Fruit fly (Drosophila melanogaster) whole organism, prepupa: Measurements from ENCODE around the gene CG42780.
A peak's percentile ranks its signal among the peaks of the same experiment; 100 is the strongest.

Source experiments
- CG10669 ChIP-seq: fragments of 200-800 bp; sonication (Bioruptor generic); optimal IDR thresholded peaks from 3 replicates; lab custom pipeline; 2018; ENCODE audit warnings: missing biosample characterization, mild to moderate bottlenecking, missing genetic modification characterization, moderate library complexity
- CG11294 ChIP-seq: fragments of 200-800 bp; sonication (Bioruptor generic); IDR thresholded peaks from 2 replicates; pipeline ENCODE4 v1.3.6; 2022; ENCODE audit warnings: missing biosample characterization, missing genetic modification characterization
- CG15336 ChIP-seq: fragments of 200-800 bp; sonication (Bioruptor generic); IDR thresholded peaks from 2 replicates; pipeline ENCODE4 v1.3.6; 2022; ENCODE audit warnings: missing biosample characterization, missing genetic modification characterization
- CG1621 ChIP-seq: fragments of 200-800 bp; sonication (Bioruptor generic); optimal IDR thresholded peaks from 3 replicates; lab custom pipeline; 2018; ENCODE audit warnings: missing biosample characterization, mild to moderate bottlenecking, missing genetic modification characterization
- CG16779 ChIP-seq: fragments of 200-800 bp; sonication (Bioruptor generic); optimal IDR thresholded peaks from 3 replicates; lab custom pipeline; 2017; ENCODE audit warnings: missing biosample characterization, mild to moderate bottlenecking, missing genetic modification characterization
- CG3032 ChIP-seq: fragments of 200-800 bp; optimal IDR thresholded peaks from 2 replicates; lab custom pipeline; 2019; ENCODE audit warnings: missing biosample characterization, mild to moderate bottlenecking, missing genetic modification characterization, moderate library complexity
- CG31627 ChIP-seq: fragments of 200-800 bp; sonication (Bioruptor generic); optimal IDR thresholded peaks from 3 replicates; lab custom pipeline; 2016; ENCODE audit warnings: missing biosample characterization, missing genetic modification characterization
- CG3919 ChIP-seq: fragments of 200-800 bp; sonication (Bioruptor generic); optimal IDR thresholded peaks from 3 replicates; lab custom pipeline; 2016; ENCODE audit warnings: missing biosample characterization, missing genetic modification characterization
- CG6163 ChIP-seq: fragments of 200-800 bp; sonication (Bioruptor generic); IDR thresholded peaks from 3 replicates; pipeline ENCODE4 v1.3.6; 2022; ENCODE audit warnings: missing biosample characterization, missing genetic modification characterization
- CG6276 ChIP-seq: fragments of 200-800 bp; sonication (Bioruptor generic); optimal IDR thresholded peaks from 2 replicates; lab custom pipeline; 2017; ENCODE audit warnings: missing biosample characterization, mild to moderate bottlenecking, missing genetic modification characterization
- CG6808 ChIP-seq: fragments of 200-800 bp; sonication (Bioruptor generic); optimal IDR thresholded peaks from 3 replicates; lab custom pipeline; 2017; ENCODE audit warnings: missing biosample characterization, missing genetic modification characterization, mild to moderate bottlenecking, moderate library complexity, missing genetic modification reagents
- CG6854 ChIP-seq: fragments of 200-800 bp; sonication (Bioruptor generic); optimal IDR thresholded peaks from 2 replicates; lab custom pipeline; 2017; ENCODE audit warnings: missing biosample characterization, mild to moderate bottlenecking, missing genetic modification characterization
- CG7368 ChIP-seq: fragments of 200-800 bp; sonication (Bioruptor generic); optimal IDR thresholded peaks from 3 replicates; lab custom pipeline; 2016; ENCODE audit warnings: missing biosample characterization, missing genetic modification characterization
- CG8319 ChIP-seq: fragments of 200-800 bp; sonication (Bioruptor generic); optimal IDR thresholded peaks from 3 replicates; lab custom pipeline; 2016; ENCODE audit warnings: missing biosample characterization, missing genetic modification characterization
- CG8632 ChIP-seq: fragments of 200-800 bp; sonication (Bioruptor generic); optimal IDR thresholded peaks from 3 replicates; lab custom pipeline; 2016; ENCODE audit warnings: missing biosample characterization, missing genetic modification characterization
- Eip78C ChIP-seq: fragments of 200-800 bp; sonication (Bioruptor generic); peaks from one replicate; lab custom pipeline; 2016; ENCODE audit warnings: missing biosample characterization, missing genetic modification characterization
- Eip93F ChIP-seq: fragments of 200-800 bp; sonication (Bioruptor generic); optimal IDR thresholded peaks from 2 replicates; lab custom pipeline; 2016; ENCODE audit warnings: missing biosample characterization, mild to moderate bottlenecking, missing genetic modification characterization
- Ets96B ChIP-seq: fragments of 200-800 bp; optimal IDR thresholded peaks from 2 replicates; lab custom pipeline; 2019; ENCODE audit warnings: missing biosample characterization, mild to moderate bottlenecking, missing genetic modification characterization, moderate library complexity
- Gug ChIP-seq: fragments of 200-800 bp; sonication (Bioruptor generic); IDR thresholded peaks from 2 replicates; pipeline ENCODE4 v1.3.6; 2022; ENCODE audit warnings: missing biosample characterization, missing genetic modification characterization
- Hr39 ChIP-seq: fragments of 200-800 bp; sonication (Bioruptor generic); optimal IDR thresholded peaks from 2 replicates; lab custom pipeline; 2016; ENCODE audit warnings: missing biosample characterization, missing genetic modification characterization
- Hr4 ChIP-seq: fragments of 200-800 bp; sonication (Bioruptor generic); optimal IDR thresholded peaks from 3 replicates; lab custom pipeline; 2016; ENCODE audit warnings: missing biosample characterization, missing genetic modification characterization
- Lpt ChIP-seq: fragments of 200-800 bp; sonication (Bioruptor generic); optimal IDR thresholded peaks from 3 replicates; lab custom pipeline; 2016; ENCODE audit warnings: missing biosample characterization, missing genetic modification characterization
- Met ChIP-seq: fragments of 200-800 bp; sonication (Bioruptor generic); optimal IDR thresholded peaks from 3 replicates; lab custom pipeline; 2016; ENCODE audit warnings: missing biosample characterization, missing genetic modification characterization
- OdsH ChIP-seq: fragments of 200-800 bp; sonication (Bioruptor generic); optimal IDR thresholded peaks from 3 replicates; lab custom pipeline; 2016; ENCODE audit warnings: missing biosample characterization, missing genetic modification characterization
- Smox ChIP-seq: fragments of 200-800 bp; sonication (Bioruptor generic); optimal IDR thresholded peaks from 3 replicates; lab custom pipeline; 2016; ENCODE audit warnings: missing biosample characterization, missing genetic modification characterization
- Sox102F ChIP-seq: fragments of 200-800 bp; sonication (Bioruptor generic); optimal IDR thresholded peaks from 2 replicates; lab custom pipeline; 2016; ENCODE audit warnings: missing biosample characterization, mild to moderate bottlenecking, missing genetic modification characterization
- Sox14 ChIP-seq: fragments of 200-800 bp; sonication (Bioruptor generic); optimal IDR thresholded peaks from 3 replicates; lab custom pipeline; 2016; ENCODE audit warnings: missing biosample characterization, missing genetic modification characterization
- Sox15 ChIP-seq: fragments of 200-800 bp; sonication (Bioruptor generic); optimal IDR thresholded peaks from 3 replicates; lab custom pipeline; 2016; ENCODE audit warnings: missing biosample characterization, missing genetic modification characterization
- acj6 ChIP-seq: fragments of 200-800 bp; sonication (Bioruptor generic); optimal IDR thresholded peaks from 3 replicates; lab custom pipeline; 2016; ENCODE audit warnings: missing biosample characterization, missing genetic modification characterization
- cyc ChIP-seq: fragments of 200-800 bp; sonication (Bioruptor generic); optimal IDR thresholded peaks from 3 replicates; lab custom pipeline; 2016; ENCODE audit warnings: missing biosample characterization, missing genetic modification characterization
- dac ChIP-seq: fragments of 200-800 bp; sonication (Bioruptor generic); optimal IDR thresholded peaks from 2 replicates; lab custom pipeline; 2017; ENCODE audit warnings: missing biosample characterization, mild to moderate bottlenecking, missing genetic modification characterization
- dsx ChIP-seq: fragments of 200-800 bp; optimal IDR thresholded peaks from 3 replicates; lab custom pipeline; 2019; ENCODE audit warnings: missing biosample characterization, mild to moderate bottlenecking, missing genetic modification characterization, moderate library complexity; ENCODE audit not compliant: poor library complexity, severe bottlenecking
- eg ChIP-seq: fragments of 200-800 bp; sonication (Bioruptor generic); IDR thresholded peaks from 3 replicates; pipeline ENCODE4 v1.3.6; 2022; ENCODE audit warnings: missing biosample characterization, missing genetic modification characterization
- esn ChIP-seq: fragments of 200-800 bp; sonication (Bioruptor generic); optimal IDR thresholded peaks from 2 replicates; lab custom pipeline; 2016; ENCODE audit warnings: missing biosample characterization, mild to moderate bottlenecking, missing genetic modification characterization, moderate library complexity
- fd59A ChIP-seq: fragments of 200-800 bp; sonication (Bioruptor generic); optimal IDR thresholded peaks from 2 replicates; lab custom pipeline; 2017; ENCODE audit warnings: missing biosample characterization, mild to moderate bottlenecking, missing genetic modification characterization, missing genetic modification reagents
- lz ChIP-seq: fragments of 200-800 bp; sonication (Bioruptor generic); optimal IDR thresholded peaks from 3 replicates; lab custom pipeline; 2016; ENCODE audit warnings: missing biosample characterization, missing genetic modification characterization
- net ChIP-seq: fragments of 200-800 bp; sonication (Bioruptor generic); optimal IDR thresholded peaks from 3 replicates; lab custom pipeline; 2016; ENCODE audit warnings: missing biosample characterization, missing genetic modification characterization
- pdm3 ChIP-seq: fragments of 200-800 bp; sonication (Bioruptor generic); optimal IDR thresholded peaks from 3 replicates; lab custom pipeline; 2016; ENCODE audit warnings: missing biosample characterization, missing genetic modification characterization
- spab ChIP-seq: fragments of 200-800 bp; sonication (Bioruptor generic); optimal IDR thresholded peaks from 2 replicates; lab custom pipeline; 2017; ENCODE audit warnings: missing biosample characterization, mild to moderate bottlenecking, missing genetic modification characterization, missing genetic modification reagents
- ss ChIP-seq, 2 experiments: fragments of 200-800 bp; sonication (Bioruptor generic); optimal IDR thresholded peaks; 2 replicates in 1 of 2; 3 replicates in 1 of 2; lab custom pipeline; 2017 to 2018; ENCODE audit warnings: mild to moderate bottlenecking in 2 of 2, missing biosample characterization in 2 of 2, missing genetic modification characterization in 2 of 2, moderate library complexity in 1 of 2

Gene CG42780

DNA sequence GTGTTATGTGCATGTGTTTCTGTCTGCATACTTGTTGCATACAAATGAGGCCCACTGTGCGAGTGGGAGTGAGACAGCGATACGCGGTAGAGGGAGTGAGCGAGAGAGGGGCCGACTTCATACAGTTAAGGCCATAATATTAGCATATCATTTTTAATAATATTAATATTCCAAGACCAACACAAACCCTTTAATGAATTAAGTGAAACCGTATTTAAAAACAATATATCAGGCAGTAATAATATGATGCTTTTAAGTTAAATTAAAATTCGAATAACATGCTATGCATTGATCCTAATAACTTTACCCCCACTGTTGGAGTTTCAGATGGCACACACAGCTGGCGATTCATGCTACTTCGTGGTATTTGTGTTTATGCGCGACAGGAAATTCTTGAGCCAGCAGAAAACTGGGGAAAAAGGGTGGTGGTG is 7.2 kb downstream of the CG42780 start (continued):
- TF ChIP-seq acj6 (GFP tag; lab: Kevin White, UChicago) (peak; percentile 97), Smox (peak; percentile 97), cyc (peak; percentile 94), CG11294 (peak; percentile 95), Sox14 (peak; percentile 95), Ets96B (tag; lab: Kevin White, UChicago) (peak; percentile 98), Met (GFP tag; lab: Kevin White, UChicago) (peak; percentile 97), Lpt (peak; percentile 98), CG6163 (GFP tag; lab: Robert Waterston, UW) (peak; percentile 98), Eip78C (GFP tag; lab: Kevin White, UChicago) (peak; percentile 99), Gug (GFP tag; lab: Robert Waterston, UW) (peak; percentile 97), dsx (GFP tag; lab: Kevin White, UChicago) (peak; percentile 98), CG7368 (GFP tag; lab: Kevin White, UChicago) (peak; percentile 96), OdsH (GFP tag; lab: Kevin White, UChicago) (peak; percentile 97), CG10669 (GFP tag; lab: Kevin White, UChicago) (peak; percentile 97), fd59A (GFP tag; lab: Kevin White, UChicago) (peak; percentile 96), CG15336 (GFP tag; lab: Robert Waterston, UW) (peak; percentile 99), CG3032 (tag; lab: Kevin White, UChicago) (peak; percentile 98), CG8632 (peak; percentile 98), ss (GFP tag; optimal IDR thresholded peaks at IDR 0.05; lab: Kevin White, UChicago) (peak; percentile 98 to 99), Sox102F (peak; percentile 96), CG6276 (GFP tag; lab: Kevin White, UChicago) (peak; percentile 98), Hr39 (peak; percentile 89), lz (GFP tag; lab: Kevin White, UChicago) (peak; percentile 96), CG3919 (GFP tag; lab: Kevin White, UChicago) (peak; percentile 98), CG1621 (tag; lab: Kevin White, UChicago) (peak; percentile 96), CG16779 (peak; percentile 97), CG6854 (GFP tag; lab: Kevin White, UChicago) (peak; percentile 95), eg (GFP tag; lab: Robert Waterston, UW) (peak; percentile 99), spab (GFP tag; lab: Kevin White, UChicago) (peak; percentile 97), esn (GFP tag; lab: Kevin White, UChicago) (peak; percentile 98), CG8319 (peak; percentile 94), Hr4 (GFP tag; lab: Kevin White, UChicago) (peak; percentile 96), pdm3 (GFP tag; lab: Kevin White, UChicago) (peak; percentile 97), CG6808 (GFP tag; lab: Kevin White, UChicago) (peak; percentile 98), dac (GFP tag; lab: Kevin White, UChicago) (peak; percentile 86), net (GFP tag; lab: Kevin White, UChicago) (peak; percentile 98), CG31627 (GFP tag; lab: Kevin White, UChicago) (peak; percentile 91), Sox15 (GFP tag; lab: Kevin White, UChicago) (peak; percentile 93), Eip93F (GFP tag; lab: Kevin White, UChicago) (peak; percentile 94)
- TF ChIP-seq, all 60 proteins: peak for 59
